Worm (Caenorhabditis elegans) whole organism, late embryonic: ENCODE data around the gene ncx-5.

Experiments
- K02D7.2 ChIP-seq: sonication (generic microtip); optimal IDR thresholded peaks from 2 replicates; lab custom pipeline; 2017; ENCODE audit warnings: mild to moderate bottlenecking, missing genetic modification characterization, missing compliant biosample characterization
- ama-1 ChIP-seq: fragments of 150-350 bp; optimal IDR thresholded peaks from 2 replicates; lab custom pipeline; 2014
- ceh-31 ChIP-seq: sonication (generic microtip); optimal IDR thresholded peaks from 2 replicates; lab custom pipeline; 2016; ENCODE audit warnings: missing genetic modification characterization, missing compliant biosample characterization
- ceh-34 ChIP-seq: sonication (generic microtip); optimal IDR thresholded peaks from 2 replicates; lab custom pipeline; 2016; ENCODE audit warnings: mild to moderate bottlenecking, missing genetic modification characterization, missing compliant biosample characterization
- ets-4 ChIP-seq: sonication (generic microtip); optimal IDR thresholded peaks from 2 replicates; lab custom pipeline; 2016; ENCODE audit warnings: missing genetic modification characterization, missing compliant biosample characterization
- fkh-10 ChIP-seq: fragments of 150-350 bp; optimal IDR thresholded peaks from 2 replicates; lab custom pipeline; 2014; ENCODE audit warnings: missing biosample characterization, missing genetic modification reagents, missing genetic modification characterization
- hlh-15 ChIP-seq: sonication (generic microtip); optimal IDR thresholded peaks from 2 replicates; lab custom pipeline; 2016; ENCODE audit warnings: missing genetic modification characterization, missing compliant biosample characterization
- hlh-6 ChIP-seq: sonication (generic microtip); optimal IDR thresholded peaks from 2 replicates; lab custom pipeline; 2016; ENCODE audit warnings: missing genotype, missing genetic modification characterization, missing compliant biosample characterization
- hlh-8 ChIP-seq: sonication (generic microtip); optimal IDR thresholded peaks from 2 replicates; lab custom pipeline; 2016; ENCODE audit warnings: missing genotype, missing genetic modification characterization, missing compliant biosample characterization
- madf-2 ChIP-seq: sonication (generic microtip); optimal IDR thresholded peaks from 2 replicates; lab custom pipeline; 2017; ENCODE audit warnings: missing genetic modification characterization, missing compliant biosample characterization
- pha-2 ChIP-seq: sonication (generic microtip); optimal IDR thresholded peaks from 2 replicates; lab custom pipeline; 2017; ENCODE audit warnings: mild to moderate bottlenecking, missing genetic modification characterization, missing compliant biosample characterization
- ref-2 ChIP-seq: sonication (generic microtip); optimal IDR thresholded peaks from 2 replicates; lab custom pipeline; 2016; ENCODE audit warnings: missing genetic modification characterization, missing compliant biosample characterization
- syd-9 ChIP-seq: sonication (generic microtip); optimal IDR thresholded peaks from 2 replicates; lab custom pipeline; 2016; ENCODE audit warnings: mild to moderate bottlenecking, missing genetic modification characterization, moderate library complexity, missing compliant biosample characterization

ce11 chrV:10463276-10463675 lies 26.6 kb downstream of the ncx-5 start, which contains the start of gene F22E12.3:
- TF ChIP-seq pha-2 (tag; lab: Kevin White, UChicago) (no peak), ceh-31 (tag; lab: Kevin White, UChicago) (no peak), hlh-6 (no peak), hlh-15 (tag; lab: Kevin White, UChicago) (no peak), K02D7.2 (no peak), ets-4 (tag; lab: Kevin White, UChicago) (no peak), syd-9 (tag; lab: Kevin White, UChicago) (no peak), fkh-10 (GFP tag; lab: Kevin White, UChicago) (no peak), ceh-34 (no peak), ref-2 (no peak), hlh-8 (tag; lab: Kevin White, UChicago) (no peak), ama-1 (lab: Kevin White, UChicago) (no peak), madf-2 (tag; lab: Kevin White, UChicago) (no peak)
